Worm (Caenorhabditis elegans): ENCODE measurements around the gene gta-1.

gta-1 gene

DNA sequence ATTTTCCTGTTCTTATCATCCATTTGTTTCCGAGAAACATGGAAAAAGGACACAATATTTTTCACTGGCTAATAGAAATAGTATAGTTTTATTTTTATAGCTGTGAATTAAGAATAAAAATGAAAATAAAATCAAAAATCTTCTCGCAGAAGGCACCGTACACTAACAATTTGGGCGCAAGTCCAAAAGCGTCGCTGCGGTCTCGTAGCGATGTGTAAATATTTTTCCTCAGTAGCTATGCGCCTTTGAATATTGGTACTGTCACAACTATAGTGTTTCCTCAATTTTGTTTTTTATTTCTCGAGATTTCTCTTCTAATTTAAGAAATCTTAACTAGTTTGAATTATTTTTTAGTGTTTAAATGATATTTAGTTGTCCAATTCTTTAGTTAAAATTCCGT, 23.4 kb upstream of the gta-1 start:
- no peak for TF ChIP-seq dao-5 (tag; optimal IDR thresholded peaks at IDR 0.05)
- TF ChIP-seq him-1 (tag; optimal IDR thresholded peaks at IDR 0.05): no peak

- TF ChIP-seq dao-5 (tag; optimal IDR thresholded peaks at IDR 0.05) (no peak), him-1 (tag; optimal IDR thresholded peaks at IDR 0.05) (no peak)
Observed at ce11 chrIV:10157489-10158088, 22.9 kb upstream of the gta-1 start, which contains the start of gene ttr-53. ttr-53 (plus strand) TSS chrIV:10158038.

DNA sequence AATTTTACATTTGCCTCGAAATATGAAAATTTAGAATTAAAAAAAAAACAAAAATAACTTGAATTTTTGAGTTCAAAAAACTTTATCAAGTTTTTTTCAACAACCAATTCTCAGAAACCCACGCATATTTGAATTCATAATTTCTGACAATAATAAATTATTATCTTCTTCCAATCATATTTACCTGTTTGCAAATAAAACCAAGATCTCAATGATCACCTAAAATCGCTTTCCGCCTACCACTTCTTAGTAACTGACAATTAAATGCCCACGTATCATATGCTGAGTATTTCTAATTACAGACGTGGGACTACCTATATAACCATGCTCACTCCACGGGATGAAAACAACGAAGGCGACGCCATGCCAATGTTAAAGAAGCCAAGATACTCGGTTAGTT, 18.8 kb upstream of the gta-1 start, which contains the start of gene pps-1:
TSS of gene pps-1 (plus strand) at position 301 of the 400 bp plus-strand sequence.
- TF ChIP-seq dao-5 (tag; optimal IDR thresholded peaks at IDR 0.05) (no peak), W03F9.2 (tag; optimal IDR thresholded peaks at IDR 0.05) (no peak), him-1 (tag; optimal IDR thresholded peaks at IDR 0.05) (no peak)

DNA sequence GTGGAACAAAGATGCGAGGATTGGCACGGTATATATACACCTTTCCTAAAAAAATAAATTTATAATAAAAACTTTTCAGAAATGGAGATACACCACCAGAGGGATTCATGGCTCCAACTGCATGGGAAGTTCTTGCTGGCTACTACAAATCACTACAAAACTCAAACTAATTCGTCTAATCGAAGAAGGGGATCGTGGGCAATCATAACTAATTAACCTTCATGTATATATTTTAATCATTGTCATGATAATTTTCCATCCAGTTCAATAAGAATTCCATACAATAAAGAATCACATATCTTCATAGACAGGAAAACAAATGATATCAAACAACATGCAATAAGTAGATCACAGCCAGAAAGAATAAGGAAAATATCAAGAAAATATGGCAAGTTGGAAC, 16.4 kb upstream of the gta-1 start:
- TF ChIP-seq W03F9.2 (tag; optimal IDR thresholded peaks at IDR 0.05) (no peak), him-1 (tag; optimal IDR thresholded peaks at IDR 0.05) (no peak), dao-5 (tag; optimal IDR thresholded peaks at IDR 0.05) (no peak)

DNA sequence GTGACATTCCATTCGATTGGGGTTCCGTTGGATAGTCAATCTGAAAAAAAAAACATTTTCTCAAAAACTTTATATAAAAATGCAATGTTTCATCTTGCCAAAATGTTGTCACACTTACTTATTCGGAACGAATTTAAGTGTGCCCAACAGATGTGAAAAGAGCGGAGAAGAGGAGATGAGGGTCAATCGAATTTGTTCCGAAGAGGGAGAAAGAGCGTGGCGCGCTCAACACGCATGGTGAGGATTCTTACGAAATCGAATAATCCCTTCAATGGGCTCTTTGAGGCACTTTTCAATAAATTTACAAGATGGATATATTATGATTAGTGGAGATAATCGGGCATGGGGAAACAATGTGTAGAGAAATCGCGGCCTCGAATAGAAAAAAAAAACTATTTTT, 9.7 kb upstream of the gta-1 start:
- TF ChIP-seq him-1 (tag; optimal IDR thresholded peaks at IDR 0.05): no peak

- TF ChIP-seq him-1 (tag; optimal IDR thresholded peaks at IDR 0.05) (no peak), W03F9.2 (tag; optimal IDR thresholded peaks at IDR 0.05) (no peak)
Observed at ce11 chrIV:10174328-10174727, 6.1 kb upstream of the gta-1 start, which contains the start of gene pxf-1. pxf-1 (minus strand) TSS chrIV:10174341.

ce11 chrIV:10174932-10175732, 5.3 kb upstream of the gta-1 start:
- TF ChIP-seq him-1 (tag; optimal IDR thresholded peaks at IDR 0.05): no peak
- TF ChIP-seq W03F9.2 (tag; optimal IDR thresholded peaks at IDR 0.05): no peak
- TF ChIP-seq dao-5 (tag; optimal IDR thresholded peaks at IDR 0.05): no peak

ce11 chrIV:10176252-10176730, 4.2 kb upstream of the gta-1 start, which contains the start of gene rack-1:
rack-1 (plus strand) TSS chrIV:10176680.
- TF ChIP-seq him-1 (tag; optimal IDR thresholded peaks at IDR 0.05) (peak; percentile 8), dao-5 (tag; optimal IDR thresholded peaks at IDR 0.05) (no peak), W03F9.2 (tag; optimal IDR thresholded peaks at IDR 0.05) (peak; percentile 74)

ce11 chrIV:10177779-10178178, 2.7 kb upstream of the gta-1 start, which contains the start of gene mspn-1:
mspn-1 (plus strand) TSS chrIV:10177968.
- TF ChIP-seq W03F9.2 (tag; optimal IDR thresholded peaks at IDR 0.05) (no peak), him-1 (tag; optimal IDR thresholded peaks at IDR 0.05) (no peak), dao-5 (tag; optimal IDR thresholded peaks at IDR 0.05) (no peak)

DNA sequence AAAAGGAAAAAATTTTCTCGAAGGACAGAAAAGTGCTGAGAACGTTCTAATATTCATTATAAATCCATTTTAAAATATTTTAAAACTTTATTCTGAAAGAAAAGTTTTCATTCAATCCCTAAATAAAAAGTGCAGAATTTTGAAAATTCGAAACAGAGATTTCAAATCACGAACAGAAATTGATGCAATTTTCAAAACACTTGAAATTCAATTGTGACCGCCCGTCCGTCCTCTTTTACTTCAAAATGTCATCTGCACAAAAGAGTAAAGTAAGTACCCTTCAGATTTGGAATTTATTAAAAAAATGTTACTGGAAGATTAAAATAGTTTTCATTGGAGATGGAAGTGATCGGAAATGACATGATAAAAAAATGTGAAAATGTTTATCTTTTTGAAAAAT, 8.0 kb downstream of the gta-1 start:
- TF ChIP-seq dao-5 (tag; optimal IDR thresholded peaks at IDR 0.05) (no peak), him-1 (tag; optimal IDR thresholded peaks at IDR 0.05) (no peak), W03F9.2 (tag; optimal IDR thresholded peaks at IDR 0.05) (no peak)

ce11 chrIV:10190586-10190985, 10.1 kb downstream of the gta-1 start:
- TF ChIP-seq W03F9.2 (tag; optimal IDR thresholded peaks at IDR 0.05): no peak
- no peak for TF ChIP-seq him-1 (tag; optimal IDR thresholded peaks at IDR 0.05)
- no peak for TF ChIP-seq dao-5 (tag; optimal IDR thresholded peaks at IDR 0.05)

ce11 chrIV:10191498-10191897, 11.0 kb downstream of the gta-1 start:
- TF ChIP-seq W03F9.2 (tag; optimal IDR thresholded peaks at IDR 0.05) (no peak), him-1 (tag; optimal IDR thresholded peaks at IDR 0.05) (no peak), dao-5 (tag; optimal IDR thresholded peaks at IDR 0.05) (no peak)

ce11 chrIV:10194345-10194744, 13.9 kb downstream of the gta-1 start, which contains the start of gene ptrg-1:
ptrg-1 (minus strand) TSS chrIV:10194445.
- no peak for TF ChIP-seq him-1 (tag; optimal IDR thresholded peaks at IDR 0.05)
- no peak for TF ChIP-seq W03F9.2 (tag; optimal IDR thresholded peaks at IDR 0.05)
- no peak for TF ChIP-seq dao-5 (tag; optimal IDR thresholded peaks at IDR 0.05)

- TF ChIP-seq him-1 (tag; optimal IDR thresholded peaks at IDR 0.05): no peak
- TF ChIP-seq W03F9.2 (tag; optimal IDR thresholded peaks at IDR 0.05): peak; percentile 50
Observed at ce11 chrIV:10197317-10197867, 16.9 kb downstream of the gta-1 start, which contains the start of gene gon-4. gon-4 (plus strand) TSS chrIV:10197817.
